Worm (Caenorhabditis elegans): ENCODE results near the gene mrt-2.
"Not testable (repeated sequence)": the region's sequence is repeated elsewhere in the genome, so short reads cannot be mapped to it uniquely, and the experiment has no call there.

mrt-2 gene

ce11 chrIII:11780183-11780664 lies 33.7 kb downstream of the mrt-2 start, which contains the start of gene C24H11.5:
Gene C24H11.5 (plus strand): TSS chrIII:11780233.
- TF ChIP-seq mml-1 (tag; optimal IDR thresholded peaks at IDR 0.05), result no peak
- no peak for TF ChIP-seq nhr-67 (tag; optimal IDR thresholded peaks at IDR 0.05)
- no peak for TF ChIP-seq nhr-12 (tag; optimal IDR thresholded peaks at IDR 0.05)
- no peak for TF ChIP-seq elt-3 (tag; optimal IDR thresholded peaks at IDR 0.05)
- no peak for TF ChIP-seq unc-62 (GFP tag; optimal IDR thresholded peaks at IDR 0.05)
- TF ChIP-seq nhr-11 (tag; optimal IDR thresholded peaks at IDR 0.05), result no peak
- TF ChIP-seq nhr-28 (tag; optimal IDR thresholded peaks at IDR 0.05), result no peak

- TF ChIP-seq mdl-1 (tag; optimal IDR thresholded peaks at IDR 0.05), result no peak
- no peak for TF ChIP-seq nhr-237 (tag; optimal IDR thresholded peaks at IDR 0.05)
- no peak for TF ChIP-seq fkh-2 (tag; optimal IDR thresholded peaks at IDR 0.05)
- no peak for TF ChIP-seq mml-1 (tag; optimal IDR thresholded peaks at IDR 0.05)
- TF ChIP-seq nhr-12 (tag; optimal IDR thresholded peaks at IDR 0.05), result no peak
- no peak for TF ChIP-seq sea-2 (GFP tag; optimal IDR thresholded peaks at IDR 0.05)
- no peak for TF ChIP-seq skn-1 (tag; optimal IDR thresholded peaks at IDR 0.05)
- TF ChIP-seq R02D3.7 (tag; optimal IDR thresholded peaks at IDR 0.05), result no peak
- TF ChIP-seq zag-1 (tag; optimal IDR thresholded peaks at IDR 0.05), result no peak
- TF ChIP-seq ceh-82 (tag; optimal IDR thresholded peaks at IDR 0.05), result no peak
- no peak for TF ChIP-seq ZK546.5 (tag; optimal IDR thresholded peaks at IDR 0.05)
- TF ChIP-seq lin-15B (tag; optimal IDR thresholded peaks at IDR 0.05), result no peak
- no peak for TF ChIP-seq pqm-1 (tag; optimal IDR thresholded peaks at IDR 0.05)
- no peak for TF ChIP-seq elt-1 (tag; optimal IDR thresholded peaks at IDR 0.05)
- no peak for TF ChIP-seq egl-5 (tag; optimal IDR thresholded peaks at IDR 0.05)
- no peak for TF ChIP-seq nhr-23 (tag; optimal IDR thresholded peaks at IDR 0.05)
- no peak for TF ChIP-seq nhr-25 (tag; optimal IDR thresholded peaks at IDR 0.05)
- no peak for TF ChIP-seq nfya-1 (tag; optimal IDR thresholded peaks at IDR 0.05; ENCODE audit: insufficient read depth)
- TF ChIP-seq ztf-11 (tag; optimal IDR thresholded peaks at IDR 0.05), result no peak
These were observed 35.2 kb downstream of the mrt-2 start, which contains the start of gene srd-74 for ce11 chrIII:11781800-11782199. Gene srd-74 (plus strand): TSS chrIII:11782100.

- no peak for TF ChIP-seq nhr-77 (tag; optimal IDR thresholded peaks at IDR 0.05)
- TF ChIP-seq nhr-76 (tag; optimal IDR thresholded peaks at IDR 0.05), result no peak
- no peak for TF ChIP-seq ceh-16 (tag; optimal IDR thresholded peaks at IDR 0.05)
These were observed 39.4 kb downstream of the mrt-2 start, which contains the start of gene tbx-38 for ce11 chrIII:11785961-11786360. Gene tbx-38 (minus strand): TSS chrIII:11786061.

ce11 chrIII:11787376-11787775 lies 40.8 kb downstream of the mrt-2 start, which contains the start of gene C24H11.1:
Gene C24H11.1 (plus strand): TSS chrIII:11787676.
- not testable (repeated sequence) for TF ChIP-seq lsy-12 (tag; optimal IDR thresholded peaks at IDR 0.05); hmg-11 (tag; optimal IDR thresholded peaks at IDR 0.05); fkh-10 (GFP tag; optimal IDR thresholded peaks at IDR 0.05)

- TF ChIP-seq pqm-1 (tag; optimal IDR thresholded peaks at IDR 0.05), result no peak
- no peak for TF ChIP-seq nhr-28 (tag; optimal IDR thresholded peaks at IDR 0.05)
- no peak for TF ChIP-seq ama-1 (optimal IDR thresholded peaks at IDR 0.05)
- TF ChIP-seq tbx-2 (tag; optimal IDR thresholded peaks at IDR 0.05), result no peak
- TF ChIP-seq mml-1 (tag; optimal IDR thresholded peaks at IDR 0.05), result no peak
- TF ChIP-seq elt-3 (tag; optimal IDR thresholded peaks at IDR 0.05), result no peak
- TF ChIP-seq nhr-11 (tag; optimal IDR thresholded peaks at IDR 0.05), result no peak
- no peak for TF ChIP-seq unc-39 (tag; optimal IDR thresholded peaks at IDR 0.05)
- no peak for TF ChIP-seq egl-27 (tag; optimal IDR thresholded peaks at IDR 0.05)
- no peak for TF ChIP-seq eor-1 (tag; optimal IDR thresholded peaks at IDR 0.05)
- TF ChIP-seq nhr-43 (tag; optimal IDR thresholded peaks at IDR 0.05; ENCODE audit: poor library complexity, severe bottlenecking), result no peak
- TF ChIP-seq nhr-76 (tag; optimal IDR thresholded peaks at IDR 0.05), result no peak
- TF ChIP-seq nhr-12 (tag; optimal IDR thresholded peaks at IDR 0.05), result no peak
- no peak for TF ChIP-seq jun-1 (tag; optimal IDR thresholded peaks at IDR 0.05)
- TF ChIP-seq lin-39 (tag; optimal IDR thresholded peaks at IDR 0.05), result no peak
- TF ChIP-seq unc-62 (GFP tag; optimal IDR thresholded peaks at IDR 0.05), result no peak
These were observed 42.9 kb downstream of the mrt-2 start for ce11 chrIII:11789480-11789879.
